Worm (Caenorhabditis elegans) whole organism, L4 larva: ENCODE measurements around the gene pho-12.

Experiments used
- F10B5.3 ChIP-seq: sonication (generic microtip); optimal IDR thresholded peaks from 2 replicates; lab custom pipeline; 2016; ENCODE audit warnings: mild to moderate bottlenecking, missing genetic modification characterization, missing compliant biosample characterization
- F37D6.2 ChIP-seq: sonication (generic microtip); optimal IDR thresholded peaks from 2 replicates; lab custom pipeline; 2016; ENCODE audit warnings: mild to moderate bottlenecking, missing genetic modification characterization, missing compliant biosample characterization
- T20F7.1 ChIP-seq: fragments of 200-800 bp; sonication (Bioruptor generic); optimal IDR thresholded peaks from 2 replicates; lab custom pipeline; 2018; ENCODE audit warnings: mild to moderate bottlenecking, missing genetic modification characterization, missing compliant biosample characterization
- ZK546.5 ChIP-seq, 2 experiments: sonication (generic microtip); optimal IDR thresholded peaks; 2 replicates each; lab custom pipeline; 2017; ENCODE audit warnings: missing biosample characterization in 2 of 2, missing genetic modification characterization in 2 of 2
- aly-2 ChIP-seq: sonication (generic microtip); optimal IDR thresholded peaks from 2 replicates; lab custom pipeline; 2018; ENCODE audit warnings: missing biosample characterization, missing genetic modification characterization
- ceh-28 ChIP-seq: fragments of 150-350 bp; optimal IDR thresholded peaks from 2 replicates; lab custom pipeline; 2014; ENCODE audit warnings: missing biosample characterization, missing genetic modification reagents, missing genetic modification characterization
- ceh-32 ChIP-seq: sonication (generic microtip); optimal IDR thresholded peaks from 2 replicates; lab custom pipeline; 2016; ENCODE audit warnings: mild to moderate bottlenecking, missing genetic modification characterization, missing compliant biosample characterization; ENCODE audit not compliant: poor library complexity
- ceh-44 ChIP-seq: fragments of 200-800 bp; sonication (Bioruptor generic); IDR thresholded peaks from 2 replicates; pipeline ENCODE4 v1.3.6; 2022; ENCODE audit warnings: missing genetic modification reagents, missing genetic modification characterization, missing compliant biosample characterization
- ceh-62 ChIP-seq: sonication (generic microtip); optimal IDR thresholded peaks from 2 replicates; lab custom pipeline; 2017; ENCODE audit warnings: missing biosample characterization, missing genetic modification characterization
- ces-1 ChIP-seq: fragments of 150-350 bp; sonication (generic microtip); optimal IDR thresholded peaks from 4 replicates; lab custom pipeline; 2014; ENCODE audit warnings: missing biosample characterization, missing genetic modification reagents, missing genetic modification characterization
- ctbp-1 ChIP-seq: fragments of 200-800 bp; sonication (Bioruptor generic); IDR thresholded peaks from 2 replicates; pipeline ENCODE4 v1.3.6; 2022; ENCODE audit warnings: missing genetic modification reagents, missing genetic modification characterization, missing compliant biosample characterization
- daf-12 ChIP-seq: fragments of 150-350 bp; optimal IDR thresholded peaks from 2 replicates; lab custom pipeline; 2014; ENCODE audit warnings: missing biosample characterization, missing genetic modification reagents, missing genetic modification characterization
- dmd-6 ChIP-seq: fragments of 200-800 bp; sonication (Bioruptor generic); IDR thresholded peaks from 2 replicates; pipeline ENCODE4 v1.3.6; 2022; ENCODE audit warnings: missing genetic modification reagents, missing genetic modification characterization, missing compliant biosample characterization
- dmd-8 ChIP-seq: fragments of 200-800 bp; sonication (Bioruptor generic); IDR thresholded peaks from 2 replicates; pipeline ENCODE4 v1.3.6; 2022; ENCODE audit warnings: missing genetic modification characterization, missing compliant biosample characterization
- dmd-9 ChIP-seq: fragments of 200-800 bp; sonication (Bioruptor generic); IDR thresholded peaks from 2 replicates; pipeline ENCODE4 v1.3.6; 2022; ENCODE audit warnings: missing genetic modification reagents, missing genetic modification characterization, missing compliant biosample characterization
- duxl-1 ChIP-seq: sonication (generic microtip); optimal IDR thresholded peaks from 2 replicates; lab custom pipeline; 2016; ENCODE audit warnings: mild to moderate bottlenecking, missing genetic modification characterization, moderate library complexity, missing compliant biosample characterization; ENCODE audit not compliant: poor library complexity
- egl-27 ChIP-seq: sonication (generic microtip); optimal IDR thresholded peaks from 3 replicates; lab custom pipeline; 2017; ENCODE audit warnings: missing biosample characterization, missing genetic modification reagents, missing genetic modification characterization
- egl-43 ChIP-seq: fragments of 200-800 bp; sonication (Bioruptor generic); IDR thresholded peaks from 2 replicates; pipeline ENCODE4 v1.3.6; 2022; ENCODE audit warnings: missing genetic modification reagents, missing genetic modification characterization, missing compliant biosample characterization
- fos-1 ChIP-seq: fragments of 150-350 bp; optimal IDR thresholded peaks from 2 replicates; lab custom pipeline; 2014; ENCODE audit warnings: missing biosample characterization, missing genetic modification characterization
- gei-8 ChIP-seq: fragments of 200-800 bp; sonication (Bioruptor generic); optimal IDR thresholded peaks from 2 replicates; lab custom pipeline; 2018; ENCODE audit warnings: mild to moderate bottlenecking, missing genetic modification characterization, missing compliant biosample characterization
- hif-1 ChIP-seq, 2 experiments: sonication (generic microtip); optimal IDR thresholded peaks; 2 replicates each; lab custom pipeline; 2016 to 2017; ENCODE audit warnings: missing compliant biosample characterization in 2 of 2, missing genetic modification characterization in 2 of 2, missing genetic modification reagents in 2 of 2, missing genotype in 2 of 2, mild to moderate bottlenecking in 1 of 2
- hlh-30 ChIP-seq: sonication (generic microtip); optimal IDR thresholded peaks from 2 replicates; lab custom pipeline; 2017; ENCODE audit warnings: antibody characterized with exemption, mild to moderate bottlenecking, missing genetic modification characterization, missing compliant biosample characterization; ENCODE audit not compliant: insufficient read depth
- lim-7 ChIP-seq: fragments of 200-800 bp; sonication (Bioruptor generic); IDR thresholded peaks from 2 replicates; pipeline ENCODE4 v1.3.6; 2022; ENCODE audit warnings: missing genetic modification characterization, missing compliant biosample characterization
- lin-1 ChIP-seq: fragments of 200-800 bp; sonication (Bioruptor generic); IDR thresholded peaks from 2 replicates; pipeline ENCODE4 v1.3.6; 2022; ENCODE audit warnings: missing genetic modification reagents, missing genetic modification characterization, missing compliant biosample characterization
- lin-15B ChIP-seq: fragments of 150-350 bp; sonication (generic microtip); optimal IDR thresholded peaks from 3 replicates; lab custom pipeline; 2014; ENCODE audit warnings: missing biosample characterization, missing genetic modification characterization
- lin-29 ChIP-seq: fragments of 200-800 bp; sonication (Bioruptor generic); IDR thresholded peaks from 2 replicates; pipeline ENCODE4 v1.3.6; 2022; ENCODE audit warnings: missing genetic modification reagents, missing genetic modification characterization, missing compliant biosample characterization
- lin-38 ChIP-seq: fragments of 200-800 bp; sonication (Bioruptor generic); IDR thresholded peaks from 2 replicates; pipeline ENCODE4 v1.3.6; 2022; ENCODE audit warnings: missing genetic modification reagents, missing genetic modification characterization, missing compliant biosample characterization
- lir-3 ChIP-seq: sonication (generic microtip); optimal IDR thresholded peaks from 2 replicates; lab custom pipeline; 2016; ENCODE audit warnings: mild to moderate bottlenecking, missing genetic modification characterization, missing compliant biosample characterization
- mdl-1 ChIP-seq, 2 experiments: fragments of 150-350 bp in 1 of 2; sonication (generic microtip) in 1 of 2; optimal IDR thresholded peaks; 2 replicates each; lab custom pipeline; 2014 to 2017; ENCODE audit warnings: missing biosample characterization in 2 of 2, missing genetic modification characterization in 2 of 2
- mdt-29 ChIP-seq: fragments of 200-800 bp; sonication (Bioruptor generic); IDR thresholded peaks from 2 replicates; pipeline ENCODE4 v1.3.6; 2022; ENCODE audit warnings: missing genetic modification reagents, missing genetic modification characterization, missing compliant biosample characterization
- mep-1 ChIP-seq: fragments of 150-350 bp; sonication (generic microtip); optimal IDR thresholded peaks from 3 replicates; lab custom pipeline; 2014; ENCODE audit warnings: missing biosample characterization, missing genetic modification characterization
- mxl-2 ChIP-seq: fragments of 200-800 bp; sonication (Bioruptor generic); conservative IDR thresholded peaks from 2 replicates; pipeline ENCODE4 v1.3.6; 2022; ENCODE audit warnings: missing genetic modification reagents, missing genetic modification characterization, missing compliant biosample characterization
- mxl-3 ChIP-seq: fragments of 200-800 bp; sonication (Bioruptor generic); optimal IDR thresholded peaks from 2 replicates; lab custom pipeline; 2018; ENCODE audit warnings: mild to moderate bottlenecking, missing genetic modification characterization, missing compliant biosample characterization
- nhr-10 ChIP-seq: fragments of 150-350 bp; optimal IDR thresholded peaks from 2 replicates; lab custom pipeline; 2014; ENCODE audit warnings: missing biosample characterization, missing genetic modification characterization
- nhr-111 ChIP-seq: fragments of 200-800 bp; sonication (Bioruptor generic); optimal IDR thresholded peaks from 2 replicates; lab custom pipeline; 2018; ENCODE audit warnings: mild to moderate bottlenecking, missing genetic modification characterization, missing compliant biosample characterization
- nhr-25 ChIP-seq: sonication (generic microtip); optimal IDR thresholded peaks from 2 replicates; lab custom pipeline; 2017; ENCODE audit warnings: missing genetic modification characterization, mild to moderate bottlenecking, missing compliant biosample characterization, antibody characterized with exemption, moderate library complexity, borderline replicate concordance; ENCODE audit not compliant: insufficient read depth
- nhr-28 ChIP-seq: fragments of 150-350 bp; optimal IDR thresholded peaks from 2 replicates; lab custom pipeline; 2014; ENCODE audit warnings: missing biosample characterization, missing genetic modification characterization
- nhr-42 ChIP-seq: fragments of 200-800 bp; sonication (Bioruptor generic); IDR thresholded peaks from 2 replicates; pipeline ENCODE4 v1.3.6; 2022; ENCODE audit warnings: missing genetic modification characterization, missing compliant biosample characterization
- nhr-48 ChIP-seq: sonication (generic microtip); optimal IDR thresholded peaks from 2 replicates; lab custom pipeline; 2016; ENCODE audit warnings: mild to moderate bottlenecking, missing genetic modification characterization, missing compliant biosample characterization
- pqm-1 ChIP-seq: sonication (generic microtip); optimal IDR thresholded peaks from 2 replicates; lab custom pipeline; 2017; ENCODE audit warnings: missing biosample characterization, missing genetic modification characterization
- set-16 ChIP-seq: fragments of 200-800 bp; sonication (Bioruptor generic); IDR thresholded peaks from 2 replicates; pipeline ENCODE4 v1.3.6; 2022; ENCODE audit warnings: missing genetic modification reagents, missing genetic modification characterization, missing compliant biosample characterization
- snpc-1.2 ChIP-seq: fragments of 200-800 bp; sonication (Bioruptor generic); IDR thresholded peaks from 2 replicates; pipeline ENCODE4 v1.3.6; 2022; ENCODE audit warnings: missing genetic modification reagents, missing genetic modification characterization, missing compliant biosample characterization
- spr-1 ChIP-seq: sonication (generic microtip); optimal IDR thresholded peaks from 2 replicates; lab custom pipeline; 2016; ENCODE audit warnings: mild to moderate bottlenecking, missing genetic modification characterization, missing compliant biosample characterization
- spr-3 ChIP-seq: fragments of 200-800 bp; sonication (Bioruptor generic); optimal IDR thresholded peaks from 2 replicates; lab custom pipeline; 2018; ENCODE audit warnings: mild to moderate bottlenecking, missing genetic modification characterization, missing compliant biosample characterization
- tag-97 ChIP-seq: fragments of 200-800 bp; sonication (Bioruptor generic); IDR thresholded peaks from 2 replicates; pipeline ENCODE4 v1.3.6; 2022; ENCODE audit warnings: missing genetic modification characterization, missing compliant biosample characterization
- unc-39 ChIP-seq: sonication (generic microtip); optimal IDR thresholded peaks from 2 replicates; lab custom pipeline; 2017; ENCODE audit warnings: missing biosample characterization, missing genetic modification characterization
- zag-1 ChIP-seq: fragments of 150-350 bp; optimal IDR thresholded peaks from 2 replicates; lab custom pipeline; 2014; ENCODE audit warnings: missing biosample characterization, missing genetic modification characterization
- zfp-2 ChIP-seq: sonication (generic microtip); optimal IDR thresholded peaks from 2 replicates; lab custom pipeline; 2016; ENCODE audit warnings: mild to moderate bottlenecking, missing genetic modification characterization, missing compliant biosample characterization
- zip-11 ChIP-seq: fragments of 200-800 bp; sonication (Bioruptor generic); IDR thresholded peaks from 2 replicates; pipeline ENCODE4 v1.3.6; 2022; ENCODE audit warnings: missing genetic modification characterization, missing compliant biosample characterization
- zip-2 ChIP-seq: fragments of 150-350 bp; optimal IDR thresholded peaks from 2 replicates; lab custom pipeline; 2014; ENCODE audit warnings: missing biosample characterization, missing genetic modification characterization
- ztf-11 ChIP-seq: fragments of 150-350 bp; optimal IDR thresholded peaks from 2 replicates; lab custom pipeline; 2014; ENCODE audit warnings: missing biosample characterization, missing genetic modification characterization

Gene pho-12

DNA sequence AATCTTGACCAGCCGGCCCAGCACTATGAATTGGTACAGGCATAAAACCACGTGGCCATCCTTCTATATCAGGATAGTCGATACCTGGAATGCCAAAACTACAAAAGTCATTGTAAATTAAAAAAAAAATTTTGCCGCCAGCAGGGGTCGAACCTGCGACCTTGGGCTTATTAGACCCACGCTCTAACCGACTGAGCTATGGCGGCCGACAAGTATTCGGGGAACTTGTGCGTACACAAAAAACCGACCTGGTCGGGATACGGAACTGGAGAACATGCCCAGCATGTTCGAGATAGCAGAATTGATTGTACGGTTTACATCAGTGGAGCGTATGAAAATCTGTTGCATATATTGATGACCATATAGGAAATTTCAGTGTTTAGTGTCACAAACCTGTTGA lies 3.3 kb downstream of the pho-12 start (continued):
- TF ChIP-seq lin-1 (peak; percentile 56; the same call in 1 of the 2 replicates), mxl-2 (GFP tag; lab: Robert Waterston, UW) (no peak), lin-29 (GFP tag; lab: Robert Waterston, UW) (peak; percentile 63), mep-1 (peak; percentile 76), ctbp-1 (GFP tag; lab: Robert Waterston, UW) (peak; percentile 39; the same call in 1 of the 2 replicates), zip-11 (GFP tag; lab: Robert Waterston, UW) (0 out of 2 replicates have a peak, but pooled peaks have one; percentile 21), lin-15B (tag; lab: Kevin White, UChicago) (no peak), spr-1 (tag; lab: Kevin White, UChicago) (peak; percentile 50), nhr-28 (tag; lab: Kevin White, UChicago) (peak; percentile 38), spr-3 (GFP tag; lab: Kevin White, UChicago) (peak; percentile 40), nhr-10 (tag; lab: Kevin White, UChicago) (no peak), set-16 (peak; percentile 20; the same call in 1 of the 2 replicates), zfp-2 (no peak), lin-38 (GFP tag; lab: Robert Waterston, UW) (peak; percentile 89), nhr-111 (GFP tag; lab: Kevin White, UChicago) (peak; percentile 52), F10B5.3 (tag; lab: Kevin White, UChicago) (peak; percentile 63), dmd-8 (GFP tag; lab: Robert Waterston, UW) (0 out of 2 replicates have a peak, but pooled peaks have one; percentile 60), F37D6.2 (tag; lab: Kevin White, UChicago) (peak; percentile 13), dmd-6 (peak; percentile 73), gei-8 (GFP tag; lab: Kevin White, UChicago) (no peak), nhr-25 (tag; lab: Kevin White, UChicago) (peak; percentile 67), zip-2 (tag; lab: Kevin White, UChicago) (no peak), pqm-1 (no peak), nhr-48 (tag; lab: Kevin White, UChicago) (peak; percentile 34), unc-39 (tag; lab: Kevin White, UChicago) (no peak), hif-1 (tag; optimal IDR thresholded peaks at IDR 0.05; lab: Kevin White, UChicago) (peak; percentile 12 to 14), lir-3 (tag; lab: Kevin White, UChicago) (no peak), dmd-9 (GFP tag; lab: Robert Waterston, UW) (peak; percentile 83), egl-27 (tag; lab: Kevin White, UChicago) (no peak), T20F7.1 (GFP tag; lab: Kevin White, UChicago) (peak; percentile 48), zag-1 (tag; lab: Kevin White, UChicago) (no peak), tag-97 (GFP tag; lab: Robert Waterston, UW) (no peak), daf-12 (no peak), egl-43 (GFP tag; lab: Robert Waterston, UW) (peak; percentile 88), mdt-29 (peak; percentile 51; the same call in 1 of the 2 replicates), ceh-62 (tag; lab: Kevin White, UChicago) (no peak), aly-2 (tag; lab: Kevin White, UChicago) (no peak), ceh-32 (tag; lab: Kevin White, UChicago) (peak; percentile 23), nhr-42 (GFP tag; lab: Robert Waterston, UW) (peak; percentile 72; the same call in 1 of the 2 replicates), hlh-30 (tag; lab: Kevin White, UChicago) (peak; percentile 51), duxl-1 (tag; lab: Kevin White, UChicago) (peak; percentile 76), ces-1 (GFP tag; lab: Kevin White, UChicago) (no peak), ZK546.5 (tag; optimal IDR thresholded peaks at IDR 0.05; lab: Kevin White, UChicago) (no peak), mdl-1 (tag; optimal IDR thresholded peaks at IDR 0.05; lab: Kevin White, UChicago) (peak in 1 of 2 experiments; percentile 55), ztf-11 (tag; lab: Kevin White, UChicago) (no peak), snpc-1.2 (GFP tag; lab: Robert Waterston, UW) (peak; percentile 77), ceh-44 (GFP tag; lab: Robert Waterston, UW) (peak; percentile 54; the same call in 1 of the 2 replicates), ceh-28 (tag; lab: Kevin White, UChicago) (no peak), fos-1 (tag; lab: Kevin White, UChicago) (no peak), lim-7 (GFP tag; lab: Robert Waterston, UW) (peak; percentile 80), mxl-3 (GFP tag; lab: Kevin White, UChicago) (peak; percentile 43)
